Fruit fly (Drosophila melanogaster): ENCODE measurements around the gene tld.

Gene tld

dm6 chr3R:24767667-24768340 lies 18.3 kb downstream of the tld start (continued):
- no peak for TF ChIP-seq hb (GFP tag; IDR thresholded peaks at IDR 0.05; ENCODE audit: partially characterized antibody)
- TF ChIP-seq CG11504 (tag; optimal IDR thresholded peaks at IDR 0.05), result no peak
- peak; percentile 70 for TF ChIP-seq sd (tag; optimal IDR thresholded peaks at IDR 0.05)
- no peak for TF ChIP-seq dan (GFP tag; IDR thresholded peaks at IDR 0.05)
- peak; percentile 58 for TF ChIP-seq Nf-YB (GFP tag; optimal IDR thresholded peaks at IDR 0.05)
- TF ChIP-seq CG17568 (GFP tag; optimal IDR thresholded peaks at IDR 0.05), result no peak
- no peak for TF ChIP-seq kah (GFP tag; optimal IDR thresholded peaks at IDR 0.05)
- no peak for TF ChIP-seq ab (GFP tag; optimal IDR thresholded peaks at IDR 0.05)
- TF ChIP-seq her (GFP tag; optimal IDR thresholded peaks at IDR 0.05), result no peak
- TF ChIP-seq CG31388 (GFP tag; optimal IDR thresholded peaks at IDR 0.05), result no peak
- no peak for TF ChIP-seq CG16863 (GFP tag; optimal IDR thresholded peaks at IDR 0.05)
- no peak for TF ChIP-seq CG11398 (GFP tag; optimal IDR thresholded peaks at IDR 0.05)
- TF ChIP-seq CG8089 (GFP tag; optimal IDR thresholded peaks at IDR 0.05), result no peak
- no peak for TF ChIP-seq dimm (GFP tag; IDR thresholded peaks at IDR 0.05)
- TF ChIP-seq CoRest (tag; optimal IDR thresholded peaks at IDR 0.05), result no peak
- no peak for TF ChIP-seq oc (tag; optimal IDR thresholded peaks at IDR 0.05)
- TF ChIP-seq Oli (tag; optimal IDR thresholded peaks at IDR 0.05), result peak; percentile 8
- TF ChIP-seq CG5180 (GFP tag; optimal IDR thresholded peaks at IDR 0.05), result no peak
- peak; percentile 27 for TF ChIP-seq trem (tag; optimal IDR thresholded peaks at IDR 0.05)
- TF ChIP-seq Mrtf (GFP tag; IDR thresholded peaks at IDR 0.05), result no peak
- TF ChIP-seq Fer2 (tag; optimal IDR thresholded peaks at IDR 0.05), result no peak
- TF ChIP-seq CG3838 (GFP tag; optimal IDR thresholded peaks at IDR 0.05), result peak; percentile 51
- no peak for TF ChIP-seq luna (GFP tag; optimal IDR thresholded peaks at IDR 0.05)
- TF ChIP-seq CG1792 (GFP tag; optimal IDR thresholded peaks at IDR 0.05), result no peak
- TF ChIP-seq Taf1 (GFP tag; IDR thresholded peaks at IDR 0.05), result no peak
- no peak for TF ChIP-seq az2 (GFP tag; optimal IDR thresholded peaks at IDR 0.05)
- no peak for TF ChIP-seq lbe (GFP tag; optimal IDR thresholded peaks at IDR 0.05)
- no peak for TF ChIP-seq stc (GFP tag; IDR thresholded peaks at IDR 0.05)
- no peak for TF ChIP-seq bcd (GFP tag; optimal IDR thresholded peaks at IDR 0.05)
- no peak for TF ChIP-seq CG15696 (tag; optimal IDR thresholded peaks at IDR 0.05)
- no peak for TF ChIP-seq pb (GFP tag; optimal IDR thresholded peaks at IDR 0.05)
- TF ChIP-seq Asciz (GFP tag; optimal IDR thresholded peaks at IDR 0.05), result no peak
- TF ChIP-seq CG6689 (GFP tag; IDR thresholded peaks at IDR 0.05), result no peak
- no peak for TF ChIP-seq tup (GFP tag; optimal IDR thresholded peaks at IDR 0.05)
- TF ChIP-seq gsb-n (tag; optimal IDR thresholded peaks at IDR 0.05), result peak; percentile 47
- no peak for TF ChIP-seq Hand (GFP tag; optimal IDR thresholded peaks at IDR 0.05)
- TF ChIP-seq shn (GFP tag; optimal IDR thresholded peaks at IDR 0.05), result no peak
- no peak for TF ChIP-seq NC2β (GFP tag; optimal IDR thresholded peaks at IDR 0.05)
- TF ChIP-seq CG13287 (GFP tag; IDR thresholded peaks at IDR 0.05; ENCODE audit: partially characterized antibody), result no peak
- TF ChIP-seq CG15479 (GFP tag; optimal IDR thresholded peaks at IDR 0.05), result no peak
- no peak for TF ChIP-seq CG30020 (tag; optimal IDR thresholded peaks at IDR 0.05)
- TF ChIP-seq CG7839 (tag; optimal IDR thresholded peaks at IDR 0.05), result no peak
- TF ChIP-seq Ravus (GFP tag; IDR thresholded peaks at IDR 0.05), result no peak
- TF ChIP-seq lmd (GFP tag; IDR thresholded peaks at IDR 0.05), result no peak
- no peak for TF ChIP-seq CG4707 (GFP tag; optimal IDR thresholded peaks at IDR 0.05)
- peak; percentile 2 for TF ChIP-seq CG10979 (tag; optimal IDR thresholded peaks at IDR 0.05)
- TF ChIP-seq CG32767 (GFP tag; IDR thresholded peaks at IDR 0.05), result no peak
- TF ChIP-seq Sox100B (GFP tag; optimal IDR thresholded peaks at IDR 0.05), result peak; percentile 17
- no peak for TF ChIP-seq HmgZ (tag; optimal IDR thresholded peaks at IDR 0.05)
- no peak for TF ChIP-seq B-H1 (GFP tag; IDR thresholded peaks at IDR 0.05)
- TF ChIP-seq esg (GFP tag; conservative IDR thresholded peaks at IDR 0.05), result no peak

Data from whole organism, embryonic.